Worm (Caenorhabditis elegans): ENCODE measurements around the gene ttr-22.

DNA sequence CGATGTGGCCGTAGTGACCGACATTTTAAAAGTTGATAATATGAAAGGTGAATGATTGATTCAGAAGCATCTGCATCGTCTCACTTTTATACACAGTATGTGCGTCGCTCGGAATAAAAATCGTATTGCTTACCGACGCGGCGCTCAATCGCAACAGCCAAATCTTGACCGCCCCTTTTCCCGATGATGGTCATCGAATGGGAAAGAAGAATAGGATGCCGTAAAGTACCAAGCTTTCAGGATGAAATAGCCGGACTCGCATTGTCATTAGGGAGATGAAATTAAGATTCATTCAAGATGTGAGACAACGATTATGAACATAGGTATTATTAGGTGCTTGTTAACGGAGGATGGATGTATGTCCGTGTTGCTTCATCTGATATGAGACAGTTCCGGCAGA lies 42.7 kb upstream of the ttr-22 start, which contains the start of gene lon-3:
- TF ChIP-seq ceh-48 (tag; optimal IDR thresholded peaks at IDR 0.05) = no peak
- no peak for TF ChIP-seq unc-55 (GFP tag; optimal IDR thresholded peaks at IDR 0.05)
- no peak for TF ChIP-seq npax-4 (tag; optimal IDR thresholded peaks at IDR 0.05)
- no peak for TF ChIP-seq fkh-10 (GFP tag; optimal IDR thresholded peaks at IDR 0.05)
- no peak for TF ChIP-seq fkh-6 (tag; optimal IDR thresholded peaks at IDR 0.05)
- no peak for TF ChIP-seq Y22D7AL.16 (tag; optimal IDR thresholded peaks at IDR 0.05)
- no peak for TF ChIP-seq elt-2 (tag; optimal IDR thresholded peaks at IDR 0.05)
